Worm (Caenorhabditis elegans) whole organism, early embryonic: ENCODE measurements around the gene B0361.9.

Experiments
- B0310.2 ChIP-seq: sonication (generic microtip); optimal IDR thresholded peaks from 2 replicates; lab custom pipeline; 2016; ENCODE audit warnings: mild to moderate bottlenecking, missing genetic modification characterization, missing compliant biosample characterization
- ama-1 ChIP-seq: fragments of 150-350 bp; optimal IDR thresholded peaks from 2 replicates; lab custom pipeline; 2014
- flt-1 ChIP-seq: fragments of 200-800 bp; sonication (Bioruptor generic); IDR thresholded peaks from 2 replicates; pipeline ENCODE4 v1.3.6; 2022; ENCODE audit warnings: missing genetic modification characterization, missing compliant biosample characterization
- tra-4 ChIP-seq: sonication (generic microtip); optimal IDR thresholded peaks from 2 replicates; lab custom pipeline; 2017; ENCODE audit warnings: missing genetic modification characterization, missing compliant biosample characterization

ce11 chrIII:7292569-7292968 lies 6.9 kb downstream of the B0361.9 start:
- TF ChIP-seq ama-1 (lab: Kevin White, UChicago) (no peak), flt-1 (no peak), B0310.2 (tag; lab: Kevin White, UChicago) (no peak), tra-4 (no peak)
